Worm (Caenorhabditis elegans) whole organism, L1 larva: ENCODE data around the gene bgnt-1.1.

Source experiments
- F16B12.6 ChIP-seq: fragments of 150-350 bp; optimal IDR thresholded peaks from 2 replicates; lab custom pipeline; 2014; ENCODE audit warnings: missing biosample characterization, missing genetic modification characterization
- alr-1 ChIP-seq: fragments of 200-800 bp; sonication (Bioruptor generic); optimal IDR thresholded peaks from 2 replicates; lab custom pipeline; 2018; ENCODE audit warnings: borderline replicate concordance, mild to moderate bottlenecking, missing genetic modification characterization, missing compliant biosample characterization
- egl-27 ChIP-seq, 2 experiments: fragments of 150-350 bp in 1 of 2; sonication (generic microtip); optimal IDR thresholded peaks; 3 replicates each; lab custom pipeline; 2017 to 2018; ENCODE audit warnings: missing biosample characterization in 2 of 2, missing genetic modification characterization in 2 of 2, missing genetic modification reagents in 2 of 2
- elt-2 ChIP-seq: sonication (generic microtip); optimal IDR thresholded peaks from 2 replicates; lab custom pipeline; 2016; ENCODE audit warnings: missing genetic modification characterization, mild to moderate bottlenecking, inconsistent platforms, missing compliant biosample characterization, missing genetic modification reagents
- fkh-4 ChIP-seq: sonication (generic microtip); optimal IDR thresholded peaks from 2 replicates; lab custom pipeline; 2016; ENCODE audit warnings: missing compliant biosample characterization, missing genetic modification characterization, borderline replicate concordance
- fkh-8 ChIP-seq: sonication (generic microtip); optimal IDR thresholded peaks from 2 replicates; lab custom pipeline; 2016; ENCODE audit warnings: mild to moderate bottlenecking, missing genetic modification characterization, missing compliant biosample characterization
- lsy-2 ChIP-seq, 2 experiments: fragments of 150-350 bp; optimal IDR thresholded peaks; 2 replicates each; lab custom pipeline; 2014; ENCODE audit warnings: missing biosample characterization in 2 of 2, missing genetic modification characterization in 2 of 2
- mep-1 ChIP-seq: fragments of 150-350 bp; optimal IDR thresholded peaks from 2 replicates; lab custom pipeline; 2014; ENCODE audit warnings: missing biosample characterization, missing genetic modification characterization
- nhr-11 ChIP-seq: fragments of 150-350 bp; optimal IDR thresholded peaks from 2 replicates; lab custom pipeline; 2014; ENCODE audit warnings: missing biosample characterization, missing genetic modification characterization
- nhr-77 ChIP-seq: fragments of 150-350 bp; optimal IDR thresholded peaks from 2 replicates; lab custom pipeline; 2014; ENCODE audit warnings: missing biosample characterization, missing genetic modification characterization
- tbx-2 ChIP-seq: sonication (generic microtip); optimal IDR thresholded peaks from 2 replicates; lab custom pipeline; 2016; ENCODE audit warnings: missing genetic modification characterization, missing compliant biosample characterization
- unc-86 ChIP-seq: sonication (generic microtip); optimal IDR thresholded peaks from 2 replicates; lab custom pipeline; 2016; ENCODE audit warnings: missing genetic modification characterization, missing compliant biosample characterization
- xbp-1 ChIP-seq: sonication (generic microtip); optimal IDR thresholded peaks from 2 replicates; lab custom pipeline; 2016; ENCODE audit warnings: missing genetic modification characterization, missing compliant biosample characterization
- zip-4 ChIP-seq: fragments of 200-800 bp; sonication (Bioruptor generic); optimal IDR thresholded peaks from 2 replicates; lab custom pipeline; 2018; ENCODE audit warnings: mild to moderate bottlenecking, missing genetic modification characterization, moderate library complexity, missing compliant biosample characterization

- TF ChIP-seq elt-2 (no peak), tbx-2 (no peak), xbp-1 (tag; lab: Kevin White, UChicago) (no peak), lsy-2 (tag; optimal IDR thresholded peaks at IDR 0.05; lab: Kevin White, UChicago) (no peak), egl-27 (tag; optimal IDR thresholded peaks at IDR 0.05; lab: Kevin White, UChicago) (no peak), zip-4 (GFP tag; lab: Kevin White, UChicago) (no peak), nhr-77 (tag; lab: Kevin White, UChicago) (no peak), alr-1 (tag; lab: Kevin White, UChicago) (no peak), fkh-4 (tag; lab: Kevin White, UChicago) (no peak), nhr-11 (tag; lab: Kevin White, UChicago) (no peak), F16B12.6 (tag; lab: Kevin White, UChicago) (no peak), mep-1 (tag; lab: Kevin White, UChicago) (no peak), unc-86 (no peak), fkh-8 (tag; lab: Kevin White, UChicago) (no peak)
Measured at ce11 chrIV:10462608-10463007, 10.0 kb upstream of the bgnt-1.1 start.
